Fruit fly (Drosophila melanogaster) whole organism, embryonic: ENCODE data around the gene Usp16-45.

Source experiments
- Adf1 ChIP-seq: fragments of 200-800 bp; sonication (Bioruptor generic); IDR thresholded peaks from 2 replicates; pipeline ENCODE4 v1.3.6; 2022; ENCODE audit warnings: missing biosample characterization, missing genetic modification characterization
- BtbVII ChIP-seq: fragments of 200-800 bp; sonication (Bioruptor generic); optimal IDR thresholded peaks from 3 replicates; lab custom pipeline; 2017; ENCODE audit warnings: missing biosample characterization, mild to moderate bottlenecking, missing genetic modification characterization
- CG12391 ChIP-seq: fragments of 200-800 bp; sonication (Bioruptor generic); optimal IDR thresholded peaks from 3 replicates; lab custom pipeline; 2018; ENCODE audit warnings: missing biosample characterization, mild to moderate bottlenecking, missing genetic modification characterization, moderate library complexity
- CG12942 ChIP-seq: fragments of 200-800 bp; sonication (Bioruptor generic); optimal IDR thresholded peaks from 3 replicates; lab custom pipeline; 2016; ENCODE audit warnings: missing biosample characterization, missing genetic modification characterization
- CG14667 ChIP-seq: fragments of 200-800 bp; sonication (Bioruptor generic); IDR thresholded peaks from 2 replicates; pipeline ENCODE4 v1.3.6; 2022; ENCODE audit warnings: missing biosample characterization, missing genetic modification characterization
- CG15696 ChIP-seq: fragments of 200-800 bp; sonication (Bioruptor generic); optimal IDR thresholded peaks from 2 replicates; lab custom pipeline; 2019; ENCODE audit warnings: missing biosample characterization, mild to moderate bottlenecking, missing genetic modification characterization, moderate library complexity
- CG1603 ChIP-seq: fragments of 200-800 bp; sonication (Bioruptor generic); optimal IDR thresholded peaks from 2 replicates; lab custom pipeline; 2019; ENCODE audit warnings: missing biosample characterization, mild to moderate bottlenecking, missing genetic modification characterization, moderate library complexity
- CG18262 ChIP-seq: fragments of 200-800 bp; optimal IDR thresholded peaks from 3 replicates; lab custom pipeline; 2019; ENCODE audit warnings: missing biosample characterization, mild to moderate bottlenecking, missing genetic modification characterization, moderate library complexity
- CG31388 ChIP-seq: fragments of 200-800 bp; sonication (Bioruptor generic); optimal IDR thresholded peaks from 2 replicates; lab custom pipeline; 2016; ENCODE audit warnings: missing biosample characterization, missing genetic modification characterization
- CG31441 ChIP-seq: fragments of 200-800 bp; sonication (Bioruptor generic); IDR thresholded peaks from 2 replicates; pipeline ENCODE4 v1.3.6; 2022; ENCODE audit warnings: missing biosample characterization, missing genetic modification characterization
- CG3995 ChIP-seq: fragments of 200-800 bp; sonication (Bioruptor generic); optimal IDR thresholded peaks from 3 replicates; lab custom pipeline; 2016; ENCODE audit warnings: missing biosample characterization, missing genetic modification characterization
- CG4282 ChIP-seq: fragments of 200-800 bp; sonication (Bioruptor generic); optimal IDR thresholded peaks from 2 replicates; lab custom pipeline; 2016; ENCODE audit warnings: missing biosample characterization, missing genetic modification characterization
- CG4328 ChIP-seq: fragments of 200-800 bp; sonication (Bioruptor generic); optimal IDR thresholded peaks from 3 replicates; lab custom pipeline; 2017; ENCODE audit warnings: missing biosample characterization, missing genetic modification reagents, missing genetic modification characterization
- CG43689 ChIP-seq: fragments of 200-800 bp; sonication (Bioruptor generic); IDR thresholded peaks from 2 replicates; pipeline ENCODE4 v1.3.6; 2022; ENCODE audit warnings: missing biosample characterization, missing genetic modification characterization
- CG4424 ChIP-seq: fragments of 200-800 bp; sonication (Bioruptor generic); optimal IDR thresholded peaks from 3 replicates; lab custom pipeline; 2016; ENCODE audit warnings: missing biosample characterization, missing genetic modification characterization
- CG4707 ChIP-seq: fragments of 200-800 bp; sonication (Bioruptor generic); optimal IDR thresholded peaks from 2 replicates; lab custom pipeline; 2018; ENCODE audit warnings: missing biosample characterization, mild to moderate bottlenecking, missing genetic modification characterization, moderate library complexity
- CG6272 ChIP-seq: fragments of 200-800 bp; sonication (Bioruptor generic); IDR thresholded peaks from 2 replicates; pipeline ENCODE4 v1.3.6; 2022; ENCODE audit warnings: missing biosample characterization, missing genetic modification characterization
- CG8089 ChIP-seq: fragments of 200-800 bp; sonication (Bioruptor generic); optimal IDR thresholded peaks from 3 replicates; lab custom pipeline; 2016; ENCODE audit warnings: missing biosample characterization, missing genetic modification characterization
- CTCF ChIP-seq: fragments of 200-800 bp; sonication (Bioruptor generic); optimal IDR thresholded peaks from 2 replicates; lab custom pipeline; 2017; ENCODE audit warnings: missing biosample characterization, mild to moderate bottlenecking, missing genetic modification characterization, moderate library complexity
- Dip2 ChIP-seq: fragments of 200-800 bp; sonication (Bioruptor generic); IDR thresholded peaks from 2 replicates; pipeline ENCODE4 v1.3.6; 2022; ENCODE audit warnings: missing biosample characterization, missing genetic modification characterization
- Elba2 ChIP-seq: fragments of 200-800 bp; sonication (Bioruptor generic); optimal IDR thresholded peaks from 3 replicates; lab custom pipeline; 2016; ENCODE audit warnings: missing biosample characterization, missing genetic modification characterization
- Hr3 ChIP-seq: fragments of 200-800 bp; sonication (Bioruptor generic); optimal IDR thresholded peaks from 3 replicates; lab custom pipeline; 2016; ENCODE audit warnings: missing biosample characterization, missing genetic modification characterization
- Hr51 ChIP-seq, 2 experiments: fragments of 200-800 bp; sonication (Bioruptor generic); optimal IDR thresholded peaks; 2 replicates in 1 of 2; 3 replicates in 1 of 2; lab custom pipeline; 2016 to 2018; ENCODE audit warnings: missing biosample characterization in 2 of 2, missing genetic modification characterization in 2 of 2, mild to moderate bottlenecking in 1 of 2, moderate library complexity in 1 of 2
- Lpt ChIP-seq: fragments of >200 bp; optimal IDR thresholded peaks from 2 replicates; lab custom pipeline; 2018; ENCODE audit warnings: missing biosample characterization, missing genetic modification characterization
- Nf-YA ChIP-seq: fragments of 200-800 bp; sonication (Bioruptor generic); IDR thresholded peaks from 2 replicates; pipeline ENCODE4 v1.3.6; 2022; ENCODE audit warnings: missing biosample characterization, missing genetic modification characterization
- Optix ChIP-seq: fragments of 200-800 bp; sonication (Bioruptor generic); IDR thresholded peaks from 3 replicates; pipeline ENCODE4 v1.3.6; 2022; ENCODE audit warnings: missing biosample characterization, missing genetic modification characterization
- PHDP ChIP-seq: fragments of 200-800 bp; sonication (Bioruptor generic); optimal IDR thresholded peaks from 3 replicates; lab custom pipeline; 2018; ENCODE audit warnings: missing biosample characterization, mild to moderate bottlenecking, missing genetic modification characterization, moderate library complexity
- bowl ChIP-seq: fragments of 200-800 bp; sonication (Bioruptor generic); IDR thresholded peaks from 2 replicates; pipeline ENCODE4 v1.3.6; 2022; ENCODE audit warnings: missing biosample characterization, missing genetic modification characterization
- dan ChIP-seq: fragments of 200-800 bp; sonication (Bioruptor generic); IDR thresholded peaks from 2 replicates; pipeline ENCODE4 v1.3.6; 2022; ENCODE audit warnings: missing biosample characterization, missing genetic modification characterization
- dm ChIP-seq: fragments of 200-800 bp; sonication (Bioruptor generic); optimal IDR thresholded peaks from 3 replicates; lab custom pipeline; 2016; ENCODE audit warnings: missing biosample characterization, missing genetic modification characterization
- esg ChIP-seq: fragments of 200-800 bp; sonication (Bioruptor generic); conservative IDR thresholded peaks from 2 replicates; pipeline ENCODE4 v1.3.6; 2022; ENCODE audit warnings: missing biosample characterization, missing genetic modification characterization
- eve ChIP-seq, 2 experiments: fragments of >200 bp; optimal IDR thresholded peaks; 2 replicates each; lab custom pipeline; 2017; ENCODE audit warnings: missing biosample characterization in 2 of 2, missing genetic modification characterization in 2 of 2
- gsb ChIP-seq: fragments of 200-800 bp; sonication (Bioruptor generic); IDR thresholded peaks from 2 replicates; pipeline ENCODE4 v1.3.6; 2022; ENCODE audit warnings: missing biosample characterization, missing genetic modification characterization
- gt ChIP-seq: fragments of 200-800 bp; sonication (Bioruptor generic); IDR thresholded peaks from 2 replicates; pipeline ENCODE4 v1.3.6; 2022; ENCODE audit warnings: missing biosample characterization, missing genetic modification characterization
- jing ChIP-seq: fragments of 200-800 bp; sonication (Bioruptor generic); optimal IDR thresholded peaks from 2 replicates; lab custom pipeline; 2018; ENCODE audit warnings: missing biosample characterization, mild to moderate bottlenecking, missing genetic modification characterization
- lola ChIP-seq, 3 experiments: fragments of >200 bp in 2 of 3; fragments of 200-800 bp in 1 of 3; sonication (Bioruptor generic) in 1 of 3; optimal IDR thresholded peaks; 2 replicates each; lab custom pipeline; 2017 to 2019; ENCODE audit warnings: missing biosample characterization in 3 of 3, missing genetic modification characterization in 3 of 3, mild to moderate bottlenecking in 1 of 3, moderate library complexity in 1 of 3
- mam ChIP-seq: fragments of 200-800 bp; sonication (Bioruptor generic); optimal IDR thresholded peaks from 3 replicates; lab custom pipeline; 2016; ENCODE audit warnings: missing biosample characterization, missing genetic modification characterization
- mld ChIP-seq: fragments of 200-800 bp; sonication (Bioruptor generic); IDR thresholded peaks from 3 replicates; pipeline ENCODE4 v1.3.6; 2022; ENCODE audit warnings: missing biosample characterization, missing genetic modification characterization; ENCODE audit not compliant: partially characterized antibody
- ranshi ChIP-seq: fragments of 200-800 bp; sonication (Bioruptor generic); IDR thresholded peaks from 2 replicates; pipeline ENCODE4 v1.3.6; 2022; ENCODE audit warnings: missing biosample characterization, missing genetic modification characterization
- schlank ChIP-seq: fragments of 200-800 bp; sonication (Bioruptor generic); optimal IDR thresholded peaks from 2 replicates; lab custom pipeline; 2018; ENCODE audit warnings: missing biosample characterization, mild to moderate bottlenecking, missing genetic modification characterization
- sd ChIP-seq: fragments of 200-800 bp; sonication (Bioruptor generic); optimal IDR thresholded peaks from 3 replicates; lab custom pipeline; 2018; ENCODE audit warnings: missing biosample characterization, mild to moderate bottlenecking, missing genetic modification characterization, moderate library complexity
- shn ChIP-seq: fragments of 200-800 bp; sonication (Bioruptor generic); optimal IDR thresholded peaks from 3 replicates; lab custom pipeline; 2016; ENCODE audit warnings: missing biosample characterization, missing genetic modification characterization
- sima ChIP-seq: fragments of 200-800 bp; sonication (Bioruptor generic); optimal IDR thresholded peaks from 2 replicates; lab custom pipeline; 2016; ENCODE audit warnings: missing biosample characterization, missing genetic modification characterization
- slou ChIP-seq: fragments of 200-800 bp; sonication (Bioruptor generic); optimal IDR thresholded peaks from 3 replicates; lab custom pipeline; 2016; ENCODE audit warnings: missing biosample characterization, missing genetic modification characterization
- sob ChIP-seq: fragments of 200-800 bp; sonication (Bioruptor generic); IDR thresholded peaks from 2 replicates; pipeline ENCODE4 v1.3.6; 2022; ENCODE audit warnings: missing biosample characterization, missing genetic modification characterization
- tna ChIP-seq: fragments of 200-800 bp; sonication (Bioruptor generic); IDR thresholded peaks from 2 replicates; pipeline ENCODE4 v1.3.6; 2022; ENCODE audit warnings: missing biosample characterization, missing genetic modification characterization; ENCODE audit not compliant: partially characterized antibody
- trh ChIP-seq: fragments of 200-800 bp; sonication (Bioruptor generic); optimal IDR thresholded peaks from 2 replicates; lab custom pipeline; 2016; ENCODE audit warnings: missing biosample characterization, missing genetic modification characterization
- wdn ChIP-seq: fragments of 200-800 bp; sonication (Bioruptor generic); IDR thresholded peaks from 2 replicates; pipeline ENCODE4 v1.3.6; 2022; ENCODE audit warnings: missing biosample characterization, missing genetic modification characterization
- z ChIP-seq: fragments of 200-800 bp; sonication (Bioruptor generic); IDR thresholded peaks from 3 replicates; pipeline ENCODE4 v1.3.6; 2022; ENCODE audit warnings: missing biosample characterization, missing genetic modification characterization
- zf30C ChIP-seq: fragments of 200-800 bp; sonication (Bioruptor generic); optimal IDR thresholded peaks from 3 replicates; lab custom pipeline; 2018; ENCODE audit warnings: missing biosample characterization, mild to moderate bottlenecking, missing genetic modification characterization

The Usp16-45 gene

dm6 chrX:5419045-5419901 lies 2.1 kb upstream of the Usp16-45 start (continued):
- TF ChIP-seq sd (tag; lab: Kevin White, UChicago): peak; percentile 96
- peak; percentile 59 for TF ChIP-seq CG4707 (GFP tag; lab: Kevin White, UChicago)
- peak; percentile 84 for TF ChIP-seq mam (GFP tag; lab: Kevin White, UChicago)
- TF ChIP-seq gt (GFP tag; lab: Robert Waterston, UW): no peak
- TF ChIP-seq Adf1 (GFP tag; lab: Robert Waterston, UW): peak; percentile 20; the same call in 1 of the 2 replicates
- peak in 1 of 2 experiments; percentile 85 for TF ChIP-seq eve (GFP tag; optimal IDR thresholded peaks at IDR 0.05; lab: Kevin White, UChicago)
- peak; percentile 63 for TF ChIP-seq Hr3 (GFP tag; lab: Kevin White, UChicago)
- peak; percentile 60 for TF ChIP-seq CG18262 (tag; lab: Kevin White, UChicago)
- TF ChIP-seq z: no peak
- TF ChIP-seq CG3995 (GFP tag; lab: Kevin White, UChicago): no peak
- peak; percentile 63 for TF ChIP-seq Optix (GFP tag; lab: Robert Waterston, UW)
- TF ChIP-seq tna: no peak
- no peak for TF ChIP-seq Dip2 (GFP tag; lab: Robert Waterston, UW)
- no peak for TF ChIP-seq CTCF (GFP tag; lab: Kevin White, UChicago)
- peak; percentile 78 for TF ChIP-seq PHDP (tag; lab: Kevin White, UChicago)
- peak; percentile 74; the same call in 1 of the 2 replicates for TF ChIP-seq ranshi
- TF ChIP-seq dan: no peak
- TF ChIP-seq lola (GFP tag; optimal IDR thresholded peaks at IDR 0.05; lab: Kevin White, UChicago): peak in 1 of 3 experiments; percentile 37
- no peak; the same call in 1 of the 2 replicates for TF ChIP-seq CG14667 (GFP tag; lab: Robert Waterston, UW)
- peak; percentile 45 for TF ChIP-seq BtbVII (GFP tag; lab: Kevin White, UChicago)
- TF ChIP-seq CG1603 (tag; lab: Kevin White, UChicago): peak; percentile 50
- peak; percentile 33 for TF ChIP-seq CG31388 (GFP tag; lab: Kevin White, UChicago)
- peak; percentile 79 for TF ChIP-seq sob (GFP tag; lab: Robert Waterston, UW)
- peak; percentile 72 for TF ChIP-seq CG43689 (GFP tag; lab: Robert Waterston, UW)
- TF ChIP-seq Lpt: no peak
- peak; percentile 55 for TF ChIP-seq gsb (GFP tag; lab: Robert Waterston, UW)
- peak; percentile 64 for TF ChIP-seq CG4424 (GFP tag; lab: Kevin White, UChicago)
- TF ChIP-seq mld (GFP tag; lab: Robert Waterston, UW): no peak
- TF ChIP-seq slou (GFP tag; lab: Kevin White, UChicago): peak; percentile 35
- peak; percentile 65 for TF ChIP-seq bowl (GFP tag; lab: Robert Waterston, UW)
- TF ChIP-seq CG4328 (GFP tag; lab: Kevin White, UChicago): peak; percentile 43
- TF ChIP-seq Elba2 (GFP tag; lab: Kevin White, UChicago): no peak
- no peak for TF ChIP-seq zf30C (GFP tag; lab: Kevin White, UChicago)
- TF ChIP-seq esg: peak; percentile 85
- no peak for TF ChIP-seq CG4282 (GFP tag; lab: Kevin White, UChicago)
- TF ChIP-seq CG6272 (GFP tag; lab: Robert Waterston, UW): peak; percentile 65
- TF ChIP-seq sima (GFP tag; lab: Kevin White, UChicago): no peak
- peak; percentile 52 for TF ChIP-seq CG12942 (GFP tag; lab: Kevin White, UChicago)
- TF ChIP-seq dm: no peak
- peak; percentile 58 for TF ChIP-seq shn (GFP tag; lab: Kevin White, UChicago)
- TF ChIP-seq CG31441: peak; percentile 67
- peak; percentile 76 for TF ChIP-seq wdn
- no peak for TF ChIP-seq trh
- TF ChIP-seq Hr51 (GFP tag; optimal IDR thresholded peaks at IDR 0.05; lab: Kevin White, UChicago): peak in 1 of 2 experiments; percentile 85
- peak; percentile 53 for TF ChIP-seq Nf-YA
- TF ChIP-seq CG8089 (GFP tag; lab: Kevin White, UChicago): peak; percentile 41
- no peak for TF ChIP-seq jing
- peak; percentile 9 for TF ChIP-seq CG15696 (tag; lab: Kevin White, UChicago)
- TF ChIP-seq CG12391 (tag; lab: Kevin White, UChicago): peak; percentile 74
- TF ChIP-seq schlank: peak; percentile 22
